Fruit fly (Drosophila melanogaster): ENCODE measurements around the gene CG4073.

CG4073 gene

DNA sequence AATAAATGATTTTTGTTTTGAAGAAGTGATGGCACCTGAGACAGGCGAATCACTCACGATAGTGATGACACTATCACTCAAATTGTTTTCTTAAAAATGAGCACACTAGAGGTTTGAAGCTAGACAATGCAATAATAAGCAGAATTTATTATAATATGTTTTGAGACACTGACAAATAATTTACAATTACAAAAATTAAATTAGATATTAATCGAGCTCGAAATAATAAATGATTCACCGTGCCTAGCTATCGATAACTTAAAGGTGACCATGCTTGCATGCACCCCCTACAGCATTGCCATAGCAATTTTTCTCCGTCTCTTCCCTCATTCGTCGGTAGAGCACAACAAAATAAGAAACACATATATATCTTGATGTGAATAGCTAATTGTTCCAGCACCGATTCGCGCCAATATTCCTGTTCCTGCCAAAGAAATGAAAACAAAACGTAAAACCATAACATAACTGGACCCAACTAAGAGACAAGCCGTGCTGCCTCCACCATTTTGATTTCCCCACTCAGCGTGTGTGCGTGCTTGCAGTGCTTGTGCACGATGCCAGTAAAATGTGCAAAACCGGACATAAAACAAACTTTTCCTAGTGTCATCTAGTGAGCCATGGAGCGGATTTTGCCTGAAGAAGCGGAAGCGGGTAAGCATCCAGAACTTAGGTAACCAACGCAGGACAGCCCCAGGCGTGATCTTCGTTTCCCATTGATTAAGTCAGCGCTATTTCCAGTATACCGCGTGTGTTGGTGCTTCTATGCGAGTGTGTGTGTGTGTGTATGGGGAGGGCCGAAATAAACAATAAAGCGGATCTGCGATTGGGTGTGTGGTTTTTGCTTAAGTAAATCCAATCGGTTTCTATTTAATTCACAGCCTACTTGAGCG is 46.6 kb downstream of the CG4073 start, which contains the start of the genes MED7 and Cap-H2 (continued):
- peak; percentile 61 for TF ChIP-seq fu2 (GFP tag; optimal IDR thresholded peaks at IDR 0.05)
- peak; percentile 58; the same call in 1 of the 2 replicates for TF ChIP-seq ap (GFP tag; IDR thresholded peaks at IDR 0.05)
- TF ChIP-seq CG6689 (GFP tag; IDR thresholded peaks at IDR 0.05) = peak; percentile 83
- TF ChIP-seq CG13287 (GFP tag; IDR thresholded peaks at IDR 0.05; ENCODE audit: partially characterized antibody) = peak; percentile 100
- no peak for TF ChIP-seq CG5180 (GFP tag; optimal IDR thresholded peaks at IDR 0.05)
- peak; percentile 4 for TF ChIP-seq CG15479 (GFP tag; optimal IDR thresholded peaks at IDR 0.05)
- no peak for TF ChIP-seq CG15073 (GFP tag; optimal IDR thresholded peaks at IDR 0.05)
- no peak for TF ChIP-seq CG6854 (GFP tag; optimal IDR thresholded peaks at IDR 0.05)
- no peak for TF ChIP-seq gce (GFP tag; IDR thresholded peaks at IDR 0.05)
- TF ChIP-seq ham (GFP tag; IDR thresholded peaks at IDR 0.05) = peak; percentile 51; the same call in 1 of the 2 replicates
- TF ChIP-seq CG10431 (GFP tag; optimal IDR thresholded peaks at IDR 0.05) = no peak
- TF ChIP-seq cato (GFP tag; optimal IDR thresholded peaks at IDR 0.05; ENCODE audit: borderline replicate concordance) = peak; percentile 42
- peak; percentile 60; the same call in 1 of the 2 replicates for TF ChIP-seq chm (GFP tag; IDR thresholded peaks at IDR 0.05)
- TF ChIP-seq Sox102F (GFP tag; optimal IDR thresholded peaks at IDR 0.05) = no peak
- peak; percentile 91 for TF ChIP-seq ranshi (GFP tag; IDR thresholded peaks at IDR 0.05)
- peak; percentile 52 for TF ChIP-seq CG10147 (GFP tag; optimal IDR thresholded peaks at IDR 0.05)
- 0 out of 2 replicates have a peak, but pooled peaks have one; percentile 34 for TF ChIP-seq CG11696 (GFP tag; IDR thresholded peaks at IDR 0.05)
- TF ChIP-seq CG15011 (GFP tag; optimal IDR thresholded peaks at IDR 0.05) = peak; percentile 12
- TF ChIP-seq ab (GFP tag; optimal IDR thresholded peaks at IDR 0.05) = peak; percentile 42
- TF ChIP-seq CG2678 (tag; optimal IDR thresholded peaks at IDR 0.05) = no peak
- peak; percentile 56 for TF ChIP-seq slp2 (GFP tag; optimal IDR thresholded peaks at IDR 0.05)
- peak; percentile 88 for TF ChIP-seq ttk (GFP tag; IDR thresholded peaks at IDR 0.05)
- TF ChIP-seq NC2α (GFP tag; optimal IDR thresholded peaks at IDR 0.05) = peak; percentile 8
- TF ChIP-seq stc (GFP tag; IDR thresholded peaks at IDR 0.05) = peak; percentile 16; the same call in 1 of the 2 replicates
- TF ChIP-seq lov (optimal IDR thresholded peaks at IDR 0.05) = no peak
- TF ChIP-seq lov (GFP tag; IDR thresholded peaks at IDR 0.05) = 0 out of 3 replicates have a peak, but pooled peaks have one; percentile 27
- peak; percentile 8 for TF ChIP-seq CG9876 (GFP tag; optimal IDR thresholded peaks at IDR 0.05)
- TF ChIP-seq CG11504 (tag; optimal IDR thresholded peaks at IDR 0.05) = no peak
- TF ChIP-seq Abd-B (GFP tag; optimal IDR thresholded peaks at IDR 0.05) = peak; percentile 84
- peak; percentile 80 for TF ChIP-seq Mad (GFP tag; optimal IDR thresholded peaks at IDR 0.05)
- peak; percentile 32 for TF ChIP-seq CG12104 (GFP tag; optimal IDR thresholded peaks at IDR 0.05)
- peak; percentile 69 for TF ChIP-seq gcm2 (GFP tag; optimal IDR thresholded peaks at IDR 0.05)
- peak; percentile 63 for TF ChIP-seq tx (GFP tag; optimal IDR thresholded peaks at IDR 0.05)
- no peak for TF ChIP-seq Doc2 (GFP tag; IDR thresholded peaks at IDR 0.05)
- peak; percentile 73 for TF ChIP-seq CG11247 (GFP tag; IDR thresholded peaks at IDR 0.05)
- peak; percentile 87 for TF ChIP-seq CG2712 (tag; optimal IDR thresholded peaks at IDR 0.05)
- TF ChIP-seq CG10565 (GFP tag; optimal IDR thresholded peaks at IDR 0.05) = peak; percentile 5
- TF ChIP-seq kah (GFP tag; optimal IDR thresholded peaks at IDR 0.05) = no peak
- TF ChIP-seq sd (tag; optimal IDR thresholded peaks at IDR 0.05) = no peak
- 0 out of 3 replicates have a peak, but pooled peaks have one; percentile 53 for TF ChIP-seq C15 (GFP tag; IDR thresholded peaks at IDR 0.05)
- TF ChIP-seq CG4707 (GFP tag; optimal IDR thresholded peaks at IDR 0.05) = no peak
- peak; percentile 93 for TF ChIP-seq lilli (GFP tag; optimal IDR thresholded peaks at IDR 0.05)
- no peak for TF ChIP-seq Sry-β (GFP tag; optimal IDR thresholded peaks at IDR 0.05)
- TF ChIP-seq CG6683 (GFP tag; optimal IDR thresholded peaks at IDR 0.05) = peak; percentile 7
- TF ChIP-seq HLHmδ (GFP tag; optimal IDR thresholded peaks at IDR 0.05) = no peak
- TF ChIP-seq CG1024 (GFP tag; IDR thresholded peaks at IDR 0.05) = 0 out of 2 replicates have a peak, but pooled peaks have one; percentile 42
- no peak for TF ChIP-seq Hr78 (GFP tag; optimal IDR thresholded peaks at IDR 0.05)
- peak; percentile 84 for TF ChIP-seq trh (GFP tag; optimal IDR thresholded peaks at IDR 0.05)
